Worm (Caenorhabditis elegans): Measurements from ENCODE around the gene clec-191.

DNA sequence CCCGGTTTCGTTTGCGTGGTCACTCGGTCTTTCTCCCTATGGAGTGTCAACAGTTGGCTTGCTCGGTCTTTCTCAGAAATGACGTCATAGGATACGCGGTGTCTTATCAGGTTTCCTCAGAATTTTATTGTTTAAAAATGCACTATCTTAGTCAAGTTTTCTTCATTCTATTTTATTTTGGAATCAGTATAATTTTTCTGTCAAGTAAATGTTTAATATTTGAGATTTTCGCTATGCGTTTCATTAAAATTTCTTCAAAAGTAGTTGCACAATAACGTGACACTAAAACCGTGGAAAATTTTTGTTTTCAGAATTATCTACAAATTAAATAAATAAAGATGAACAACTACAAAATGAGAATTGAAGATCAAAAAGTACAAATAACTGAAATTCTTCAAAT is 23.2 kb downstream of the clec-191 start, which contains the start of gene hlh-31:
- no peak for TF ChIP-seq nhr-77 (tag; optimal IDR thresholded peaks at IDR 0.05)
- no peak for TF ChIP-seq ama-1 (optimal IDR thresholded peaks at IDR 0.05)
- TF ChIP-seq skn-1 (tag; optimal IDR thresholded peaks at IDR 0.05), result no peak

Measured in whole organism, L3 larva.